Worm (Caenorhabditis elegans) whole organism, L2 larva: ENCODE measurements around the gene Y54G2A.10.

Source experiments
- F13H6.1 ChIP-seq: sonication (generic microtip); optimal IDR thresholded peaks from 2 replicates; lab custom pipeline; 2016; ENCODE audit warnings: missing genetic modification characterization, missing compliant biosample characterization
- ceh-82 ChIP-seq: fragments of 150-350 bp; optimal IDR thresholded peaks from 2 replicates; lab custom pipeline; 2014; ENCODE audit warnings: missing biosample characterization, missing genetic modification characterization
- nhr-12 ChIP-seq: fragments of 150-350 bp; optimal IDR thresholded peaks from 2 replicates; lab custom pipeline; 2014; ENCODE audit warnings: missing biosample characterization, missing genetic modification characterization
- nhr-21 ChIP-seq: fragments of 150-350 bp; optimal IDR thresholded peaks from 2 replicates; lab custom pipeline; 2014; ENCODE audit warnings: missing biosample characterization, missing genetic modification characterization
- nhr-23 ChIP-seq: fragments of 150-350 bp; optimal IDR thresholded peaks from 2 replicates; lab custom pipeline; 2014; ENCODE audit warnings: missing biosample characterization, missing genetic modification reagents, missing genetic modification characterization
- nhr-237 ChIP-seq: fragments of 150-350 bp; optimal IDR thresholded peaks from 2 replicates; lab custom pipeline; 2014; ENCODE audit warnings: missing biosample characterization, missing genetic modification characterization
- nhr-6 ChIP-seq: fragments of 150-350 bp; optimal IDR thresholded peaks from 2 replicates; lab custom pipeline; 2014; ENCODE audit warnings: missing biosample characterization, missing genetic modification characterization
- skn-1 ChIP-seq: sonication (generic microtip); optimal IDR thresholded peaks from 2 replicates; lab custom pipeline; 2017; ENCODE audit warnings: missing biosample characterization, missing genetic modification characterization
- sma-9 ChIP-seq, 2 experiments: fragments of 150-350 bp in 1 of 2; sonication (generic microtip) in 1 of 2; optimal IDR thresholded peaks; 2 replicates each; lab custom pipeline; 2014 to 2016; ENCODE audit warnings: missing genetic modification characterization in 2 of 2, mild to moderate bottlenecking in 1 of 2, missing biosample characterization in 1 of 2, missing compliant biosample characterization in 1 of 2, missing genetic modification reagents in 1 of 2, moderate library complexity in 1 of 2
- zag-1 ChIP-seq: fragments of 150-350 bp; optimal IDR thresholded peaks from 2 replicates; lab custom pipeline; 2014; ENCODE audit warnings: missing biosample characterization, missing genetic modification characterization
- ztf-4 ChIP-seq: fragments of 150-350 bp; optimal IDR thresholded peaks from 2 replicates; lab custom pipeline; 2014; ENCODE audit warnings: missing biosample characterization, missing genetic modification characterization

DNA sequence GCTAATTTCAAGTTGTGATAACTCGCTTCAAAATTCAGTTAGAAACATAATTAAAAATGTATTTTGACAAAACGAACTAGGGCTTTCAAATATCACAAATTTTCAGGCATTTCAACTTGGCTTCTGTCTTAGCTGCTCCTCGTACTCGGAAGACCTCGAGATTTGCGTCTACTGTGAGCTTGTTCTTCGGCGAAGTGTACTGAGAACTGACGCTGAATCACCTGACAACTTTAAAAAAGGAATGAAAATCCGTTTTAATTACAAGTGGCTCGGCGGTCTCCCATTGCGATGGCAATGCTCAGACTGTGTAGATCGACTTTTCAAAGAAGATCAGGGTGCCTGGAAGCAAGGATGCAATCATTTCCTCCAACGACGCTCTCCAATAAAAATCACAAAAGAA, 51.1 kb downstream of the Y54G2A.10 start, which contains the start of gene clec-85:
- no peak for TF ChIP-seq nhr-6 (tag; lab: Kevin White, UChicago)
- TF ChIP-seq nhr-12 (tag; lab: Kevin White, UChicago) = no peak
- TF ChIP-seq skn-1 = no peak
- no peak for TF ChIP-seq sma-9 (GFP tag; optimal IDR thresholded peaks at IDR 0.05; lab: Kevin White, UChicago)
- no peak for TF ChIP-seq sma-9 (tag; optimal IDR thresholded peaks at IDR 0.05; lab: Kevin White, UChicago)
- no peak for TF ChIP-seq ceh-82
- TF ChIP-seq nhr-23 (tag; lab: Kevin White, UChicago) = no peak
- no peak for TF ChIP-seq nhr-237 (tag; lab: Kevin White, UChicago)
- no peak for TF ChIP-seq F13H6.1 (tag; lab: Kevin White, UChicago)
- no peak for TF ChIP-seq zag-1 (tag; lab: Kevin White, UChicago)
- no peak for TF ChIP-seq nhr-21 (tag; lab: Kevin White, UChicago)
- TF ChIP-seq ztf-4 (tag; lab: Kevin White, UChicago) = no peak
